Worm (Caenorhabditis elegans): ENCODE data around the gene smvt-1.
A peak's percentile ranks its signal among the peaks of the same experiment; 100 is the strongest.

Gene smvt-1

ce11 chrX:2591586-2592000 lies 42.8 kb upstream of the smvt-1 start (continued):
- TF ChIP-seq unc-30 (tag; optimal IDR thresholded peaks at IDR 0.05), result no peak
- TF ChIP-seq fkh-8 (tag; optimal IDR thresholded peaks at IDR 0.05), result no peak
- TF ChIP-seq egl-13 (tag; optimal IDR thresholded peaks at IDR 0.05), result no peak
- TF ChIP-seq egl-27 (tag; optimal IDR thresholded peaks at IDR 0.05), result peak in 1 of 2 experiments; percentile 13
- TF ChIP-seq zip-4 (GFP tag; optimal IDR thresholded peaks at IDR 0.05), result no peak
- TF ChIP-seq ztf-11 (tag; optimal IDR thresholded peaks at IDR 0.05), result no peak
- TF ChIP-seq nhr-12 (tag; optimal IDR thresholded peaks at IDR 0.05), result no peak
- TF ChIP-seq aly-2 (tag; optimal IDR thresholded peaks at IDR 0.05), result no peak
- TF ChIP-seq lsy-2 (tag; optimal IDR thresholded peaks at IDR 0.05), result peak; percentile 28 to 55
- TF ChIP-seq nhr-77 (tag; optimal IDR thresholded peaks at IDR 0.05), result peak; percentile 81
- peak; percentile 85 for TF ChIP-seq snu-23 (GFP tag; optimal IDR thresholded peaks at IDR 0.05)
- TF ChIP-seq pag-3 (tag; optimal IDR thresholded peaks at IDR 0.05; ENCODE audit: borderline replicate concordance, insufficient read depth), result no peak

ce11 chrX:2590777-2591176 lies 42.0 kb upstream of the smvt-1 start:
- TF ChIP-seq nhr-28 (tag; optimal IDR thresholded peaks at IDR 0.05) (no peak), ztf-4 (tag; optimal IDR thresholded peaks at IDR 0.05) (peak; percentile 3), nhr-77 (tag; optimal IDR thresholded peaks at IDR 0.05) (no peak), rnt-1 (tag; optimal IDR thresholded peaks at IDR 0.05) (no peak), fkh-10 (GFP tag; optimal IDR thresholded peaks at IDR 0.05) (no peak), nhr-237 (tag; optimal IDR thresholded peaks at IDR 0.05) (no peak), elt-2 (tag; optimal IDR thresholded peaks at IDR 0.05) (no peak), ceh-90 (tag; optimal IDR thresholded peaks at IDR 0.05) (no peak), skn-1 (tag; optimal IDR thresholded peaks at IDR 0.05) (peak; percentile 36), aly-2 (tag; optimal IDR thresholded peaks at IDR 0.05) (no peak), ceh-8 (GFP tag; optimal IDR thresholded peaks at IDR 0.05) (no peak), C34B4.2 (tag; optimal IDR thresholded peaks at IDR 0.05) (no peak), nhr-11 (tag; optimal IDR thresholded peaks at IDR 0.05) (no peak), fos-1 (tag; optimal IDR thresholded peaks at IDR 0.05) (no peak), Y116A8C.19 (tag; optimal IDR thresholded peaks at IDR 0.05; ENCODE audit: borderline replicate concordance) (no peak), alr-1 (tag; optimal IDR thresholded peaks at IDR 0.05; ENCODE audit: borderline replicate concordance) (no peak), ceh-82 (tag; optimal IDR thresholded peaks at IDR 0.05) (no peak), tlp-1 (tag; optimal IDR thresholded peaks at IDR 0.05) (no peak), grh-1 (GFP tag; IDR thresholded peaks at IDR 0.05) (no peak), nhr-20 (tag; optimal IDR thresholded peaks at IDR 0.05) (peak; percentile 63), hlh-4 (tag; optimal IDR thresholded peaks at IDR 0.05) (no peak), fkh-8 (tag; optimal IDR thresholded peaks at IDR 0.05) (no peak), lin-14 (GFP tag; optimal IDR thresholded peaks at IDR 0.05) (peak; percentile 64), isw-1 (GFP tag; IDR thresholded peaks at IDR 0.05) (no peak), zag-1 (tag; optimal IDR thresholded peaks at IDR 0.05) (no peak), unc-86 (tag; optimal IDR thresholded peaks at IDR 0.05) (no peak), lin-39 (tag; optimal IDR thresholded peaks at IDR 0.05) (no peak), lin-13 (GFP tag; optimal IDR thresholded peaks at IDR 0.05) (no peak), nhr-85 (tag) (peak; percentile 83), ceh-88 (GFP tag; IDR thresholded peaks at IDR 0.05) (no peak), jun-1 (tag; optimal IDR thresholded peaks at IDR 0.05) (no peak), unc-98 (GFP tag; IDR thresholded peaks at IDR 0.05) (no peak), aha-1 (tag; optimal IDR thresholded peaks at IDR 0.05) (no peak), nhr-47 (tag; optimal IDR thresholded peaks at IDR 0.05) (no peak), unc-30 (tag; optimal IDR thresholded peaks at IDR 0.05) (no peak), lsy-2 (tag; optimal IDR thresholded peaks at IDR 0.05) (peak in 1 of 2 experiments; percentile 34), nhr-76 (tag; optimal IDR thresholded peaks at IDR 0.05) (no peak), blmp-1 (tag; optimal IDR thresholded peaks at IDR 0.05) (peak; percentile 85), tbx-2 (tag; optimal IDR thresholded peaks at IDR 0.05) (no peak), mdl-1 (tag; optimal IDR thresholded peaks at IDR 0.05) (peak in 1 of 2 experiments; percentile 39), elt-3 (tag; optimal IDR thresholded peaks at IDR 0.05) (peak in 1 of 6 experiments; percentile 76), ceh-63 (GFP tag; optimal IDR thresholded peaks at IDR 0.05) (no peak), pqm-1 (tag; optimal IDR thresholded peaks at IDR 0.05) (no peak), ets-5 (GFP tag; IDR thresholded peaks at IDR 0.05) (no peak), irx-1 (tag; optimal IDR thresholded peaks at IDR 0.05) (no peak)

Measured in whole organism, L1 larva.